Worm (Caenorhabditis elegans) whole organism, dauer: ENCODE measurements around the gene helq-1.

ENCODE experiments used
- unc-62 ChIP-seq: sonication (generic microtip); optimal IDR thresholded peaks from 2 replicates; lab custom pipeline; 2017; ENCODE audit warnings: missing biosample characterization, missing genetic modification reagents, missing genetic modification characterization

helq-1 gene

ce11 chrIII:587009-587408, at the start of gene helq-1:
Gene helq-1 (minus strand): TSS chrIII:587109.
- no peak for TF ChIP-seq unc-62

- no peak for TF ChIP-seq unc-62
Measured at ce11 chrIII:636067-636466, 49.2 kb upstream of the helq-1 start, which contains the start of gene T19C3.7. Gene T19C3.7 (minus strand): TSS chrIII:636167.

ce11 chrIII:634618-635017, 47.7 kb upstream of the helq-1 start, which contains the start of gene fem-2:
Gene fem-2 (minus strand): TSS chrIII:634626.
- TF ChIP-seq unc-62, result no peak

ce11 chrIII:631421-631820, 44.5 kb upstream of the helq-1 start, which contains the start of gene T19C3.6:
Gene T19C3.6 (minus strand): TSS chrIII:631521.
- TF ChIP-seq unc-62, result no peak

ce11 chrIII:627838-628237, 40.9 kb upstream of the helq-1 start, which contains the start of gene T19C3.5:
Gene T19C3.5 (minus strand): TSS chrIII:627938.
- no peak for TF ChIP-seq unc-62

- TF ChIP-seq unc-62, result no peak
Measured at ce11 chrIII:626091-626490, 39.2 kb upstream of the helq-1 start.

ce11 chrIII:623754-624153, 36.8 kb upstream of the helq-1 start:
- TF ChIP-seq unc-62, result no peak

- no peak for TF ChIP-seq unc-62
Measured at ce11 chrIII:620204-620718, 33.4 kb upstream of the helq-1 start, which contains the start of gene T19C3.4. Gene T19C3.4 (minus strand): TSS chrIII:620254.

ce11 chrIII:617467-617866, 30.6 kb upstream of the helq-1 start, which contains the start of gene T19C3.2:
Gene T19C3.2 (minus strand): TSS chrIII:617567.
- no peak for TF ChIP-seq unc-62

- no peak for TF ChIP-seq unc-62
Measured at ce11 chrIII:614447-614846, 27.5 kb upstream of the helq-1 start, which contains the start of gene T19C3.3. Gene T19C3.3 (minus strand): TSS chrIII:614547.

ce11 chrIII:612759-613158, 25.9 kb upstream of the helq-1 start:
- TF ChIP-seq unc-62, result no peak

ce11 chrIII:611900-612299, 25.0 kb upstream of the helq-1 start:
- no peak for TF ChIP-seq unc-62

- no peak for TF ChIP-seq unc-62
Measured at ce11 chrIII:609549-609948, 22.6 kb upstream of the helq-1 start, which contains the start of gene best-17. Gene best-17 (minus strand): TSS chrIII:609649.

- no peak for TF ChIP-seq unc-62
Measured at ce11 chrIII:605415-606054, 18.6 kb upstream of the helq-1 start, which contains the start of the genes Y55B1AR.4 and ttr-7. Gene Y55B1AR.4 (minus strand): TSS chrIII:605515. Gene ttr-7 (plus strand): TSS chrIII:606004.

- no peak for TF ChIP-seq unc-62
Measured at ce11 chrIII:600316-600932, 13.5 kb upstream of the helq-1 start, which contains the start of gene lec-6. Gene lec-6 (minus strand): TSS chrIII:600366.

ce11 chrIII:599279-599678, 12.4 kb upstream of the helq-1 start:
- TF ChIP-seq unc-62, result no peak

- TF ChIP-seq unc-62, result no peak
Measured at ce11 chrIII:598687-599086, 11.8 kb upstream of the helq-1 start, which contains the start of gene Y55B1AR.2. Gene Y55B1AR.2 (minus strand): TSS chrIII:598787.
